Fruit fly (Drosophila melanogaster) whole organism, embryonic: ENCODE data around the gene dmGlut.

Source experiments
- Asciz ChIP-seq: fragments of 200-800 bp; sonication (Bioruptor generic); optimal IDR thresholded peaks from 2 replicates; lab custom pipeline; 2017; ENCODE audit warnings: missing biosample characterization, mild to moderate bottlenecking, missing genetic modification characterization, missing genetic modification reagents
- Atf-2 ChIP-seq: fragments of 200-800 bp; sonication (Bioruptor generic); optimal IDR thresholded peaks from 2 replicates; lab custom pipeline; 2016; ENCODE audit warnings: missing biosample characterization, missing genetic modification characterization
- BtbVII ChIP-seq: fragments of 200-800 bp; sonication (Bioruptor generic); optimal IDR thresholded peaks from 3 replicates; lab custom pipeline; 2017; ENCODE audit warnings: missing biosample characterization, mild to moderate bottlenecking, missing genetic modification characterization
- CG10462 ChIP-seq: fragments of 200-800 bp; sonication (Bioruptor generic); optimal IDR thresholded peaks from 2 replicates; lab custom pipeline; 2016; ENCODE audit warnings: missing biosample characterization, missing genetic modification characterization
- CG11093 ChIP-seq: fragments of 200-800 bp; sonication (Bioruptor generic); IDR thresholded peaks from 3 replicates; pipeline ENCODE4 v1.3.6; 2022; ENCODE audit warnings: missing biosample characterization, missing genetic modification characterization
- CG13123 ChIP-seq: fragments of 200-800 bp; sonication (Bioruptor generic); optimal IDR thresholded peaks from 2 replicates; lab custom pipeline; 2016; ENCODE audit warnings: missing biosample characterization, missing genetic modification characterization
- CG14965 ChIP-seq: fragments of 200-800 bp; sonication (Bioruptor generic); optimal IDR thresholded peaks from 2 replicates; lab custom pipeline; 2016; ENCODE audit warnings: missing biosample characterization, missing genetic modification characterization, borderline replicate concordance
- CG15269 ChIP-seq: fragments of 200-800 bp; sonication (Bioruptor generic); optimal IDR thresholded peaks from 2 replicates; lab custom pipeline; 2018; ENCODE audit warnings: missing biosample characterization, mild to moderate bottlenecking, missing genetic modification characterization, moderate library complexity
- CG15479 ChIP-seq: fragments of 200-800 bp; sonication (Bioruptor generic); optimal IDR thresholded peaks from 3 replicates; lab custom pipeline; 2019; ENCODE audit warnings: missing biosample characterization, mild to moderate bottlenecking, missing genetic modification characterization, moderate library complexity
- CG16779 ChIP-seq: fragments of 200-800 bp; sonication (Bioruptor generic); IDR thresholded peaks from 2 replicates; pipeline ENCODE4 v1.3.6; 2022; ENCODE audit warnings: missing biosample characterization, missing genetic modification characterization
- CG17186 ChIP-seq: fragments of 200-800 bp; sonication (Bioruptor generic); optimal IDR thresholded peaks from 3 replicates; lab custom pipeline; 2017; ENCODE audit warnings: missing biosample characterization, missing genetic modification reagents, missing genetic modification characterization
- CG17359 ChIP-seq: fragments of 200-800 bp; sonication (Bioruptor generic); optimal IDR thresholded peaks from 3 replicates; lab custom pipeline; 2018; ENCODE audit warnings: missing biosample characterization, mild to moderate bottlenecking, missing genetic modification characterization, moderate library complexity
- CG2875 ChIP-seq: fragments of 200-800 bp; sonication (Bioruptor generic); optimal IDR thresholded peaks from 2 replicates; lab custom pipeline; 2017; ENCODE audit warnings: missing biosample characterization, mild to moderate bottlenecking, missing genetic modification characterization, missing genetic modification reagents
- CG32532 ChIP-seq: fragments of 200-800 bp; sonication (Bioruptor generic); IDR thresholded peaks from 2 replicates; pipeline ENCODE4 v1.3.6; 2022; ENCODE audit warnings: missing biosample characterization, missing genetic modification characterization
- CG3838 ChIP-seq: fragments of 200-800 bp; sonication (Bioruptor generic); optimal IDR thresholded peaks from 3 replicates; lab custom pipeline; 2016; ENCODE audit warnings: missing biosample characterization, missing genetic modification characterization
- CG4707 ChIP-seq: fragments of 200-800 bp; sonication (Bioruptor generic); optimal IDR thresholded peaks from 2 replicates; lab custom pipeline; 2018; ENCODE audit warnings: missing biosample characterization, mild to moderate bottlenecking, missing genetic modification characterization, moderate library complexity
- CG6683 ChIP-seq: fragments of 200-800 bp; sonication (Bioruptor generic); optimal IDR thresholded peaks from 2 replicates; lab custom pipeline; 2017; ENCODE audit warnings: missing biosample characterization, mild to moderate bottlenecking, missing genetic modification characterization, missing genetic modification reagents
- CG8089 ChIP-seq: fragments of 200-800 bp; sonication (Bioruptor generic); optimal IDR thresholded peaks from 3 replicates; lab custom pipeline; 2016; ENCODE audit warnings: missing biosample characterization, missing genetic modification characterization
- CG8281 ChIP-seq: fragments of 200-800 bp; sonication (Bioruptor generic); optimal IDR thresholded peaks from 2 replicates; lab custom pipeline; 2018; ENCODE audit warnings: missing biosample characterization, mild to moderate bottlenecking, missing genetic modification characterization, moderate library complexity
- CG8290 ChIP-seq, 3 experiments: fragments of 200-800 bp; sonication (Bioruptor generic); optimal IDR thresholded peaks; 2 replicates each; lab custom pipeline; 2016 to 2019; ENCODE audit warnings: missing biosample characterization in 3 of 3, missing genetic modification characterization in 3 of 3, mild to moderate bottlenecking in 2 of 3, moderate library complexity in 1 of 3
- CkIIα-i1 ChIP-seq: fragments of 200-800 bp; sonication (Bioruptor generic); IDR thresholded peaks from 2 replicates; pipeline ENCODE4 v1.3.6; 2022; ENCODE audit warnings: missing biosample characterization, missing genetic modification characterization
- D19A ChIP-seq: fragments of 200-800 bp; optimal IDR thresholded peaks from 3 replicates; lab custom pipeline; 2019; ENCODE audit warnings: missing biosample characterization, mild to moderate bottlenecking, missing genetic modification characterization, moderate library complexity
- Dad ChIP-seq: fragments of 200-800 bp; sonication (Bioruptor generic); optimal IDR thresholded peaks from 3 replicates; lab custom pipeline; 2016; ENCODE audit warnings: missing biosample characterization, missing genetic modification characterization
- Deaf1 ChIP-seq: fragments of 200-800 bp; optimal IDR thresholded peaks from 3 replicates; lab custom pipeline; 2019; ENCODE audit warnings: missing biosample characterization, mild to moderate bottlenecking, missing genetic modification characterization, moderate library complexity
- Doc3 ChIP-seq: fragments of 200-800 bp; sonication (Bioruptor generic); IDR thresholded peaks from 3 replicates; pipeline ENCODE4 v1.3.6; 2022; ENCODE audit warnings: missing biosample characterization, missing genetic modification characterization; ENCODE audit not compliant: partially characterized antibody
- Ets97D ChIP-seq: fragments of 200-800 bp; sonication (Bioruptor generic); optimal IDR thresholded peaks from 3 replicates; lab custom pipeline; 2016; ENCODE audit warnings: missing biosample characterization, missing genetic modification characterization
- Fer3 ChIP-seq: fragments of 200-800 bp; sonication (Bioruptor generic); optimal IDR thresholded peaks from 2 replicates; lab custom pipeline; 2018; ENCODE audit warnings: missing biosample characterization, mild to moderate bottlenecking, missing genetic modification characterization, moderate library complexity
- GATAe ChIP-seq: fragments of 200-800 bp; sonication (Bioruptor generic); conservative IDR thresholded peaks from 2 replicates; pipeline ENCODE4 v1.3.6; 2022; ENCODE audit warnings: missing biosample characterization, missing genetic modification characterization
- HmgZ ChIP-seq: fragments of 200-800 bp; sonication (Bioruptor generic); optimal IDR thresholded peaks from 2 replicates; lab custom pipeline; 2018; ENCODE audit warnings: missing biosample characterization, mild to moderate bottlenecking, missing genetic modification characterization
- Hsf ChIP-seq: fragments of 200-800 bp; sonication (Bioruptor generic); optimal IDR thresholded peaks from 3 replicates; lab custom pipeline; 2016; ENCODE audit warnings: missing biosample characterization, missing genetic modification characterization
- Med ChIP-seq: fragments of 200-800 bp; sonication (Bioruptor generic); peaks from one replicate; lab custom pipeline; 2016; ENCODE audit warnings: missing biosample characterization, missing genetic modification characterization, mild to moderate bottlenecking, inconsistent platforms, moderate library complexity
- NC2α ChIP-seq: fragments of 200-800 bp; sonication (Bioruptor generic); optimal IDR thresholded peaks from 2 replicates; lab custom pipeline; 2016; ENCODE audit warnings: missing biosample characterization, missing genetic modification characterization
- NFAT ChIP-seq: fragments of 200-800 bp; sonication (Bioruptor generic); IDR thresholded peaks from 2 replicates; pipeline ENCODE4 v1.3.6; 2022; ENCODE audit warnings: missing biosample characterization, missing genetic modification characterization
- Rx ChIP-seq: fragments of 200-800 bp; sonication (Bioruptor generic); IDR thresholded peaks from 2 replicates; pipeline ENCODE4 v1.3.6; 2022; ENCODE audit warnings: missing biosample characterization, missing genetic modification characterization
- Xbp1 ChIP-seq: fragments of 200-800 bp; sonication (Bioruptor generic); optimal IDR thresholded peaks from 3 replicates; lab custom pipeline; 2016; ENCODE audit warnings: missing biosample characterization, mild to moderate bottlenecking, missing genetic modification characterization
- ara ChIP-seq: fragments of 200-800 bp; sonication (Bioruptor generic); IDR thresholded peaks from 2 replicates; pipeline ENCODE4 v1.3.6; 2022; ENCODE audit warnings: missing biosample characterization, missing genetic modification characterization
- btn ChIP-seq: fragments of 200-800 bp; sonication (Bioruptor generic); optimal IDR thresholded peaks from 2 replicates; lab custom pipeline; 2016; ENCODE audit warnings: missing biosample characterization, missing genetic modification characterization
- ci ChIP-seq: fragments of 200-800 bp; sonication (Bioruptor generic); IDR thresholded peaks from 3 replicates; pipeline ENCODE4 v1.3.6; 2022; ENCODE audit warnings: missing biosample characterization, missing genetic modification characterization
- dati ChIP-seq: fragments of 200-800 bp; sonication (Bioruptor generic); IDR thresholded peaks from 2 replicates; pipeline ENCODE4 v1.3.6; 2022; ENCODE audit warnings: missing biosample characterization, missing genetic modification characterization
- en ChIP-seq: fragments of 200-800 bp; sonication (Bioruptor generic); optimal IDR thresholded peaks from 2 replicates; lab custom pipeline; 2016; ENCODE audit warnings: missing biosample characterization, missing genetic modification characterization
- gt ChIP-seq: fragments of 200-800 bp; sonication (Bioruptor generic); IDR thresholded peaks from 2 replicates; pipeline ENCODE4 v1.3.6; 2022; ENCODE audit warnings: missing biosample characterization, missing genetic modification characterization
- h ChIP-seq: fragments of >200 bp; optimal IDR thresholded peaks from 2 replicates; lab custom pipeline; 2017
- knrl ChIP-seq: fragments of 200-800 bp; sonication (Bioruptor generic); IDR thresholded peaks from 3 replicates; pipeline ENCODE4 v1.3.6; 2022; ENCODE audit warnings: missing biosample characterization, missing genetic modification characterization; ENCODE audit not compliant: partially characterized antibody
- scrt ChIP-seq: fragments of 200-800 bp; sonication (Bioruptor generic); optimal IDR thresholded peaks from 2 replicates; lab custom pipeline; 2018; ENCODE audit warnings: missing biosample characterization, mild to moderate bottlenecking, missing genetic modification characterization, moderate library complexity
- sens-2 ChIP-seq: fragments of 200-800 bp; sonication (Bioruptor generic); IDR thresholded peaks from 2 replicates; pipeline ENCODE4 v1.3.6; 2022; ENCODE audit warnings: missing biosample characterization, missing genetic modification characterization
- ttk ChIP-seq: fragments of 200-800 bp; sonication (Bioruptor generic); IDR thresholded peaks from 2 replicates; pipeline ENCODE4 v2.1.2; 2022; ENCODE audit warnings: missing biosample characterization, missing genetic modification characterization
- vvl ChIP-seq: fragments of 200-800 bp; sonication (Bioruptor generic); IDR thresholded peaks from 2 replicates; pipeline ENCODE4 v1.3.6; 2022; ENCODE audit warnings: missing biosample characterization, missing genetic modification characterization
- wek ChIP-seq: fragments of 200-800 bp; sonication (Bioruptor generic); optimal IDR thresholded peaks from 3 replicates; lab custom pipeline; 2018; ENCODE audit warnings: missing biosample characterization, mild to moderate bottlenecking, missing genetic modification characterization, moderate library complexity
- yki ChIP-seq: fragments of >200 bp; optimal IDR thresholded peaks from 3 replicates; lab custom pipeline; 2018

dmGlut gene

DNA sequence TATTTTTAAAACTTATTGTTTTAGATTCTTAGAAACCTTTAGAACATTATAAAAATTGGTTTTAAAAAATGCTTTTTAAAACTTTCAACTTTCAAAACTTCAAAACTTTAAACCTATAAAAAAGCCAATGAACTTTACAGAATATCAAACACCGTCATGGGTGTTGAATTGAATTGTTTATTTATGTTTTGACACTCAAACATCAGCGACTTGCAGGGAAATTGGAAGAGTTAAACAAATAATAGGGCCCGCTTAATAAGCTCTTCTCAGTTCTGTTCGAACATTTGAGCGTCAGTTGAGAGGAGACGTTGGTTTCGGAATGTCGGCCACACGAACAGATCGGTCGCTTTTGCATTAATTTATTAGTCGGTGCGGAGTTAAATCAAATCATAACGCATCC is 21.9 kb downstream of the dmGlut start, which contains the start of gene PLCXD (continued):
- TF ChIP-seq Asciz (GFP tag; lab: Kevin White, UChicago) (peak; percentile 69), CG17359 (peak; percentile 15), vvl (no peak), CG11093 (no peak), wek (GFP tag; lab: Kevin White, UChicago) (peak; percentile 9)
- TF ChIP-seq, all 482 proteins: peak for 29

DNA sequence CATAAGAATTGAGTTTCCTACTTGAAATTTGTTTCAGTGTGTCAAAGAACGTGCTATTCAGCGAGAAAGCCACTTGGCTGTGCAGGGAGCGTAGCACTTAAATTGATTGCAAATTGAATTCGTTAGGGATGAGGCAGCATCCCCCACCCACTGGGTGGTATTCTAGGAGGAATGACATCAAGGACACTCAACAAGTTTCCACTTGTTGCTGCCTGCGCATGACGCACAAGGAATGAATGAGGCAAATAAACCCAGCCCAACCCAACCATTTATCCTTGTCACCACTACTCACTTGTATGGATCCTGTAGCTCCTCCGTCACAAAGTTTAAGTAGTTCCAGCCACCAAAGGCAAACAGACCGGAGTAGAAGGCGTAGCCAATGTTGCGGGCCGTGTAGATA is 26.1 kb downstream of the dmGlut start:
- TF ChIP-seq CG32532 (GFP tag; lab: Robert Waterston, UW), result no peak
- no peak for TF ChIP-seq gt (GFP tag; lab: Robert Waterston, UW)
- TF ChIP-seq scrt, result peak; percentile 97
- TF ChIP-seq Xbp1, result no peak
- no peak for TF ChIP-seq NC2α
- peak; percentile 14 for TF ChIP-seq Med

DNA sequence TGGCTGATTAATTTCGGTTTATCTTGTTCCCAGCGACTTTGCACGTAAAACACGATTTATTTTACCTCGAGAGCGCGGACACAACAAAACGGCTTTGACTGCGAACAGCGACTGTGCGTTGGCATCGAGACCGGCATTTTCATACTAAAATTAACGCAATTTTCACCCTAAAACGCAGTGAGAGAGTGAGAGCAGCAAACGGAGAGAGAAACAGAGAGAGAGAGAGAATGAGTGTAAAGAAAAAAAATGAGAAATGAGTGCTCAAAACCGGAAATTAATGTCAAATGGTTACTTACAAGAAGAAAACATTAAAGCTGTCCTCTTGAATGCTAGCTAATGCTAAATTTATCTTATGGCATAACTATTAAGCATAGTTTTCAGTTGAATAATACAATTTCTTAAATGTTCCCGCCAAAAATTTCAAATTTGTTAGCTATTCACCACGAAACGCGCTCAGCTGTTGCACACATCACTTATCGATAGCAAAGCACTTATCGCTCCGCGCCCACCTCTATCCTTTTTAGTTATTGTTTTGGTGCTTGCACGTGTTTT is 28.7 kb downstream of the dmGlut start, which contains the start of the genes JhI-21, RpL7-like and CG34164:
TSS of gene JhI-21 (minus strand) at position 206 of the 552 bp plus-strand sequence.
TSS of gene RpL7-like (plus strand) at position 490 of the 552 bp plus-strand sequence.
TSS of gene CG34164 (plus strand) at position 512 of the 552 bp plus-strand sequence.
- TF ChIP-seq h (lab: Kevin White, UChicago) (no peak), sens-2 (GFP tag; lab: Robert Waterston, UW) (no peak), Atf-2 (no peak), en (no peak), CG10462 (GFP tag; lab: Kevin White, UChicago) (no peak), CG6683 (GFP tag; lab: Kevin White, UChicago) (no peak), Rx (no peak), knrl (GFP tag; lab: Robert Waterston, UW) (peak; percentile 62), CG15269 (tag; lab: Kevin White, UChicago) (no peak), Hsf (no peak), Ets97D (GFP tag; lab: Kevin White, UChicago) (peak; percentile 77), CG4707 (GFP tag; lab: Kevin White, UChicago) (no peak), CG13123 (GFP tag; lab: Kevin White, UChicago) (no peak), ci (GFP tag; lab: Robert Waterston, UW) (no peak), Fer3 (tag; lab: Kevin White, UChicago) (no peak), CG17186 (GFP tag; lab: Kevin White, UChicago) (no peak), CkIIα-i1 (GFP tag; lab: Robert Waterston, UW) (no peak), CG15479 (no peak), GATAe (GFP tag; lab: Robert Waterston, UW) (no peak), NFAT (GFP tag; lab: Robert Waterston, UW) (no peak), dati (GFP tag; lab: Robert Waterston, UW) (no peak), CG2875 (GFP tag; lab: Kevin White, UChicago) (no peak), ttk (GFP tag; lab: Robert Waterston, UW) (peak; percentile 58; the same call in 1 of the 2 replicates), HmgZ (tag; lab: Kevin White, UChicago) (no peak), CG8281 (no peak), btn (GFP tag; lab: Kevin White, UChicago) (no peak), BtbVII (GFP tag; lab: Kevin White, UChicago) (no peak), ara (no peak), Doc3 (0 out of 3 replicates have a peak, but pooled peaks have one; percentile 53), yki (lab: Kevin White, UChicago) (peak; percentile 89), CG14965 (GFP tag; lab: Kevin White, UChicago) (no peak), CG8290 (GFP tag; optimal IDR thresholded peaks at IDR 0.05; lab: Kevin White, UChicago) (no peak), CG8290 (tag; optimal IDR thresholded peaks at IDR 0.05; lab: Kevin White, UChicago) (no peak), CG8089 (GFP tag; lab: Kevin White, UChicago) (no peak), CG16779 (GFP tag; lab: Robert Waterston, UW) (no peak), Deaf1 (tag; lab: Kevin White, UChicago) (no peak), Dad (GFP tag; lab: Kevin White, UChicago) (no peak), D19A (no peak), CG3838 (GFP tag; lab: Kevin White, UChicago) (no peak)
